Fruit fly (Drosophila melanogaster): Measurements from ENCODE around the gene CG11178.
A peak's percentile ranks its signal among the peaks of the same experiment; 100 is the strongest.

Gene CG11178

DNA sequence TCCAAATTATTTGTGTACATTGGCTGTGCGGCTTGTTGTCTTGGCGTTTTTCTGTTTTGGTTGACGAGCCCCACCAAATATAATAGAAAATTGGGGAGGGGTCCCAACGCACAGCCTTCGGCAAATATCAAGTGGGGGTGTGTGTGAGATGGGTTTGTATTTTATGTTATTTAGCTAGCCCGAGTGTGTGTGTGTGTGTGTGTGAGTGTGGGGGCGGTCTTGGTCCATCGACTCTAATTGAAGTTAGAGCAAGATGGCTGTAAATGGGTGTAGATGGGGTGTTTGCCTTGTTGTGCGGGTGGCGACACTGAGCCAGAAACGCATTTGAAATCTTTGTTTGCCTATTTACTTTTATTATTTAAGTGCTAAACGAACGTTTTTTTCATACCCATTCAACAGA lies 27.1 kb downstream of the CG11178 start:
- TF ChIP-seq CTCF (optimal IDR thresholded peaks at IDR 0.05) (no peak), CG8478 (optimal IDR thresholded peaks at IDR 0.05) (no peak)

DNA sequence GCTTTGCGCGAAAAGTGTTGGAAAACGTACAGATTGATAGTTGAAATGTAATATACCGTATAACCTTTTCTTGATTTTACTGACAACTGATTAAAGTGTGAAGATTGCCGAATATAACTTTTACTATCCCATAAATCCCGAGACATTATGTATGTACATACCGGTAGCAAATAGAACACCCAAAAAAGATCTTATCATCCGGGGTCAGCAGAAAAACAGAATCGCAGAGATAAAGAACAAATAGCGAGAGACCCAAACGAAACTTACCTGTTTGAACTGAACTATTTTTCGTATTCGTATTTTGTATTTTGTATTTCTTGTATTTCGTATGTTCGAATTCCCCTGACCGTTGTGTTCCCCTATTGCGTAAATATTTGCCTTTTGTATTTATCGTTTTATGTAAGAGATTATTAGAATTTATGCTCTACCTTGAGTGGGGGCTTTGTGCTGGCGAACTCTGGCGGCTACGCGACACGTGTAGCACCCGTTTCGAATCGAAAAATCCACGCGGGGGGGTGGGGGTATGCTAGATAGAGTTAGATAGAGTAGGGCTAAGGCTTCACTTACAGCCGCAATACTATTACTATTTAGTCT lies 27.9 kb downstream of the CG11178 start:
- no peak for TF ChIP-seq CTCF (optimal IDR thresholded peaks at IDR 0.05)
- TF ChIP-seq CG8478 (optimal IDR thresholded peaks at IDR 0.05) = no peak

DNA sequence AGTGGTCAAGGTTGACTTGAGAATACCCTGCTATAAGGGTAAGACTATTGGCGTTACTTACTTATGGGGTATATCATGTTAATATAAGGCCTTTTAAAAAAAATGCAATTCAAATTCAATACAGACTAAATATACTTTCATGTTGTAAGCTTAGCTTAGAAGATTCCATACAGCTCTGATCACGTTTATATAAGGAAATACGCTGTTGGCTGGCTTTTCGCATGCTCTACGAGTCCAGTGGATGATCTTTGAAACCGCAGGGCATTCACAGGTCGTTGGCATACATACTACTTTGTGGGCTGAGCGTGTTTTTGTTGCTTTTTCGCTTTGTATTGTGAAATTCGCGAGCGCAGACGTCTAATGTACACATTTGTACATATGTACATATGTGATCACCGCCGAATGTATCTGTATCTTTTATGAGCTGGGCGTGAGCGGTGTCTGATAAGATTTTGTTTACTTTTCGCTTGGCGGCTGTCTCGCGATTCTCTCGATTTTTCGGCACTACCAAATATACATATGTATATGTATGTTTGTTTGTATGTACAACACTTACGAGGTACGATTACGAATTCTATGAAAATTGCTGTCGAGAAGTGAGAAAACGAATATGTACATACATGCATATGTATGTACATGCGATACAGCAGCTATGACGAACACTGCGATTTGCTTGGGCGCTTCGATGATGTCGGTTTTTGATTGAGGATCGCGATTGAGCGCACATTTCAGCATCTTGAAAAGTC lies 28.9 kb downstream of the CG11178 start:
- TF ChIP-seq CG8478 (optimal IDR thresholded peaks at IDR 0.05) (no peak), CTCF (optimal IDR thresholded peaks at IDR 0.05) (no peak)

DNA sequence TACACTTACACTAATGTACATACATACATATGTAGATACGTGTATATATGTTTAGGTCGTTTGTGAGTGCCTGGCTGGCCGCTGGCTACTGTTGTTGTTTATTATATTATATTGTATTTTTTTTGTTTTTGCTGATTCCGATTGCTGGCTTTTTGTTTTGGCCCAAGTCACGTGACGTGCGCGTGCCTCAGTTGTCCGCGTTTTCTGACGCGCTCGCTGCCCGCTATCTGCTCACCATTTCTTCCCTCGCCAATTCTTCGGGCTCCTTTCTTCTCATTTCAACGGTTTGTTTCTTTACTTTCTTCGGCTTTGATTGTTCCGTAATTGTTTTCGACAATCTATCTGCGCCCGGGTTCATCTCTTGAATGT lies 29.5 kb downstream of the CG11178 start:
- TF ChIP-seq CTCF (optimal IDR thresholded peaks at IDR 0.05) = no peak
- TF ChIP-seq CG8478 (optimal IDR thresholded peaks at IDR 0.05) = no peak

DNA sequence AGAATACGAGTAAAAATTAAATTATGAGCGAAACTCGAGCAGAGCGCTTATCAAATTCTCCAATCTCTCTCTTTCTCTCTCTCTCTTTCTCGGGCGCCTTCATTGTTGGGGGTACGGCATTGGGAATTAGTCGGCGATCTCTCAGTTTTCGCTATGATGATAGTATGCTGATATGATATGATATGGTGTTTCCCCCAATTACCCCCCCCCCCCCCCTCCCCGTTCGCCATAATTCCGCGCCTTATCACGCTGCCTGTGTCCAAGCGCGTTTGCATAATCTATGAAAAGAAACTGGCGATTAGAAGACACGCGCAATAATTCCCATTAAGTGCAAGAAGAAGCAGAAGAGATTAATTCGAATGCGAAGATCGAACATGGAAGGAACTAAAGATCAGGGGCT lies 31.3 kb downstream of the CG11178 start:
- TF ChIP-seq CG8478 (optimal IDR thresholded peaks at IDR 0.05) = no peak
- TF ChIP-seq CTCF (optimal IDR thresholded peaks at IDR 0.05) = no peak

DNA sequence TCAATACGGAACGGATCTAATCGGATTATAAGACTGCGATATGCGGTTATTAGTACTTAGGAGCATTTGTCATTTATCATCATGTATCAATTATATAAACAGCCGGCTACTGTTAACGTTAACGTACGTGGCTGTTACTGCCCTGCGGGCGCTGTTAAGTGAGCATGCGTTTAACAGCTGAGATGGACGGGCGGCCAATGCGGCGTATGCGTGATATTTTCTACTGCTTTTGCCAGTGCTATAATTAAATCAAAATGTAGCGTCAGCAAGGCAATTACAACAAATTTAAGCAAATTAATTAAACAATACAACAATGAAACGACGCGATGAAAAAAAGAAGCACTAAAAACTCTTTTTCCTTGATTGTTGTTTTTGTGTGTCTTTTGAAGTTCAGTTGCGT lies 32.1 kb downstream of the CG11178 start:
- TF ChIP-seq CTCF (optimal IDR thresholded peaks at IDR 0.05) (no peak), CG8478 (optimal IDR thresholded peaks at IDR 0.05) (no peak)

DNA sequence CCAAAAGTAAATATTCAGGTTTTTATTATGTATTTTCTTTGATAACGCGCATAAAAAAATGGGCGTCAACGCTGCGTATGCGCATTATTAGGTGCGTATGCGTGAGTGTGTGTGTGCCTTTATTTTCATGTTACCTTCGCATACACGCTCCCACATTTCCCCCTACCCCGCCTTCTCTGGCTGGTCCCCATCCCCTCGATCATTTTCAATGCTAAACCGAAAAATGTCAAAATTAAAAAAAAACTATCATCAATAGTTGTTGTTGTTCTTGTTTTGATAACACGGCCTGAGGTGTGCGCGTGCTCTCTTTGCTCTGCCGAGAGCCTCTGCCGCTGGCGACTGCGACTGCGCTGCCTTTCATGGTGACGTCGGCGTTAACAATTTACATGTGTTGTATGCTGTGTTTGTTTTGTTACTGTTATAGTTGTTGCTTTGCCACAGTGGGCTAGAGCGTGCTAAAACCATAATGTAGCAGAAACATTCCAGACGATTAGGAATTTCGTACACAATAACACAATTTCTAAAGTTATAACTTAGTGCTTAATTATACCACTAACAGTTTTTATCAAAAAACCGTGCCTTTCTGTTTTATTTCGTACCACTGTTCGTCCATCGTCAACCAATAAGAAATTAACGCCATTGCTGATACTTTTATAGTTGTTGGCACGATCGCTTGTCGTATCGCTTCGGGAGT lies 34.7 kb downstream of the CG11178 start:
- TF ChIP-seq CTCF (optimal IDR thresholded peaks at IDR 0.05) (no peak), CG8478 (optimal IDR thresholded peaks at IDR 0.05) (no peak)

DNA sequence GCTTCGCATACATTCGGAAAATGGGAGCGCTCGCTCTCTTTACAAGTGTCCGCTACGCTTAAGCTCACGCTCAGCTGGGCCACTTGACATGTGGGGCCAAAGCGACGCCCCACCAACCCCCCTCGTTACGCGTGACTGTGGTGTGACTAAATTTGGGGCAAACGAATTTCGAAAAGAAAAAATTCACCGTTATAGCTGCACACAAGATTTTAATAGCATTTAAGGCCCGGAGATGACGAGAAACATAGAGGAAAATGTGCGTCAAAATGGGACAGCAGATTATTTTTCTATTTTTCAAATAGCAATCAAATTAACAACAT lies 35.2 kb downstream of the CG11178 start:
- TF ChIP-seq CG8478 (optimal IDR thresholded peaks at IDR 0.05) = no peak

DNA sequence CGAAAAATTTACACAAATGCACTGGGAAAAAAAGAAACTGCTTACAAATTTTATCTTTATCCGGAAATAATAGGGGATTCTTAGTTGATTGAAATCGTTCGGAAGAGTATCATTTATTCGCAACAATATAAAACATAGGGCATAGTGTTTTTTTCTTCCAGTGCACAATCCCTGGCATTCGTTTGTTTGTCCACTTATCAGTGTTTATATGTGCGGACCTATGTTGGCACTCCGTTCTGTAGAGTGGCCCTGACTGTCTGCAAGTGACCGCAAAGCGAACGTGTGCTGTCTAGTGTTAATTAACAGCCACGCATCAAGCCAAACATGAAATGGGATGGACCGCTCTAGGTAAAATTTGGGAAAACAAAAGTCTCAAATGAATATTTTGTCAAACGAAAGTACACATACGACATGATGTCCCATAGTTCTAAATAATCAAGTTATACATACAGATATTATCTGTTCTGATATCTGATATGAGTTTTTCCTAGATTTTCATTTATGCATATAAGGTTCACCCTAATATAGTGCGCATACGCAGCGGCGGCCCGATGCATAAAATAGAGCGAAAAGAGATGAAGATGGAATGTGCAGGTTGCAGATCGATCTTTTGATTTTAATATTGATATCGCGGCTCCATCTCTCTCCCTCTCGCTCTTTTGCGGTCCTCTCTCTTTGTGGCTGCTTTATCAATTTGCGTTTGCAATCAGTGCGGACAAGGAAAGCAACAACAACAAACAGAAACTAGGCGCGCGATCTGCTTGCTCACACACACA lies 35.8 kb downstream of the CG11178 start:
- TF ChIP-seq CTCF (optimal IDR thresholded peaks at IDR 0.05) (no peak), CG8478 (optimal IDR thresholded peaks at IDR 0.05) (no peak)

DNA sequence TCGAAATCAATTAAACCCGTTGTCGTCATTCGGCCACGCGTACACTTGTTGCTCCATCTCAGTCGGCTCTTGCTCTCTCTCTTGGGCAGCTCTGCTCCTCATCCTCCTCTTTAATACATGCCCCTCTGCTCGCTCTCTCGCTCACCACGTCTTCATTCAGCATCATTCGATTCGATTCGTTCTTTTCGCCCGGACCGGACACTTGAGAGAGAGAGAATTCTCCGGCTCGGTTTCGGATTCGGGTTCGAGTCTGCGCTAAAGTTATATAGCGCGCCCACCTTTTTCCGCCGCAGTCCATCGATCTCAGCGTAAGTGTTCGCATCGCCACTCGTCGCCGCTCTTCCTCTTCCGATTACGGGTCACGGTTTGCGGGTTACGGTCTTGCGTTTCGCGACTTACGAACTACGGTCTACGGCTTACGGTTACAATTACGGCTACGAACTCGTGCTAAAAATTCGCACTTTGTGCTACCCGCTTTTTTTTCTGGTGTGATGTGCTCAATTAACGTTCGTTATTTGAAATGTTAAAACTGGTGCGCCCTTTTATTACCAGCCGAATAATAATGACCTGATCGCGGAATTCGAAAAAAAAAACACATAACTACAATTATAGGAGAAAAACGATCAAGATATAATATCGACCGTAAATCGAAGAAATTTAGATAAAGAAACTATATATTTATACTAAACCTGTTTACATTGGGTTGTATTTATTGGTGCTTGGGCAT lies 36.6 kb downstream of the CG11178 start:
- no peak for TF ChIP-seq CG8478 (optimal IDR thresholded peaks at IDR 0.05)
- TF ChIP-seq CTCF (optimal IDR thresholded peaks at IDR 0.05) = peak in 1 of 2 experiments; percentile 2

DNA sequence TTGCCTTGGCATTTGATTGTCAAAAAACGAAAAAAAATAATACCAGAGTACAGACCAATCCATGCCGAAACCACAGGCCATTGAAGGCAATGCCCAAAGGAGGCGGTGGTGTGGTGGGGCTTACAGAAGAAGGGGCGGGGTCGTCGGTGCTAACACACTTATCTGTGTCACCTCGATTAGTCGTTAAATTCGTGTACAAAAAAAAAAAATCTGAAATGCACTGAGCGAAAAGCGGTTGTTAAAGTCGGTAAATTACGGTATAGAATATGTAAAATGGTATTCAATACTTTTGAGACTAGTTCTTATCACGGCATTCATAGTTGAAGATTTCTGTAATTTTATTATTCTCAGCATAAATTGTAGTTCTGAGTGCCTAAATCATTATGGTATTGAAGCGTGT lies 38.5 kb downstream of the CG11178 start:
- TF ChIP-seq CG8478 (optimal IDR thresholded peaks at IDR 0.05) = no peak
- no peak for TF ChIP-seq CTCF (optimal IDR thresholded peaks at IDR 0.05)

DNA sequence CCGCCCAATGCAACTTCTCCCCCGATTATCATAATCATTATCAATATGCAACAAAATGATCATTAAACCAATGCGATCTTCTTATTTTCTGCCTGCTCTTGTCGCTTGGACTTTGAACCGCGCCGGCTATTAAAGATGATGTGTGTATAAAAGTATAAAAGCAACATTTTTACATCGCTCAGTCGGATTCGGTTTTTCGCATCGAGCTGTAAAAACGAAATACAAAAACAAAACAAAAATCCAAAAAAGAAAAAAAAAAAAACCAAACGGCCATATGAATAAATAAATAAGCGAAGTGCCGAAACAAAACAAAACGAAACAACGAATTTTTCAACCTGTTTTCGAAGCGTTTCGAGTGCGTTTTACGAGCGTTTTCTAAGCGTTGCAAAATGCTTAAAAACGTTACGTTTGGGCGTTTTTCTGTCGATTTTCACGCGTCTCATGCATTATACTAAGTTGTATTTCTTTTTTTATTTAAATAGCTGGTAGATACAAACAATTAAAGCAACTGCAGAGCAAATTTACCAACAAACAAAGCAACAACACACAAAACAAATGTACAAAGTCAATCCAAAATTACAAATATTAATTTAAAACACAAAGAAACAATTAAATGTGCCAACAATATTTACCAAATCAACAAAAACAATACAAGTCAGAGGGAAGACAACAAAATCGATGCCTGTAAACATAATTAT lies 39.4 kb downstream of the CG11178 start:
- TF ChIP-seq CG8478 (optimal IDR thresholded peaks at IDR 0.05) = no peak
- TF ChIP-seq CTCF (optimal IDR thresholded peaks at IDR 0.05) = no peak

DNA sequence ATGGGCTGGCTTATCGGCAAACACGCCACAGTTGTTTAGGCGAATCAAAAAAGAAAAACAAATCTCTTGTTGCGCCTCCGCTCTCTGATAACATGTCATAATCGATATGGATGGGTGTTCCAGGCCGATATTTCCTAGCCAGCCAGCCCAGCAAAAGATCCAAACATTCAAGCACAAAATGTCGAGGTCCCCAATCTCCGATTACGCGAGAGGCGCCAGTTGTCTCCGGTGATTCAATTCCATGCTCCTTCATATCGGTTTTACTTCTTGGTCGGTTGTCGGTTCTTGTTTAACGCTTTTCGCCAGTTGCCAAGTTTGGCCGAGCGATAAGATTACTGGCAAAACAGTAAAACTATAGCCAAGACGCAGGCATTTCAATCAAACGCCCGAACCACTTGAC lies 40.7 kb downstream of the CG11178 start:
- TF ChIP-seq CTCF (optimal IDR thresholded peaks at IDR 0.05) (no peak), CG8478 (optimal IDR thresholded peaks at IDR 0.05) (no peak)

DNA sequence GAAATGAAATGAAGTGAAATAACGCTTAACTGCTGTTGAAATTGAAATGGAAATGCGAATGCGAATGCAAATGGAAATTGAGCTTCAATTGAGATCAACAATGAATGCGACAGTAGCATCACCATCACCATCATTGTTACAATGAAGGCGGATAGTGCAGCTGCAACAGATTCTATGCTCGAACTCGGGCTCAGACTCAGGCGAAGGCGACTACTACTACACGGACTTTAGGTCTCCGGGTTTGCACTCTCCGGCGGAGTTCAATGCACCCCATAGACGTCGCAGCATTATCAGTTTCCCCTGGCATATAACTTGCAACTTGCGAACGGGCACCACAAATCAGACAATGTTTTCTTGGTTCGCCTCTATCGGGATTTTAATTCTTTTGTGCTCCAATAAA lies 43.3 kb downstream of the CG11178 start:
- TF ChIP-seq CG8478 (optimal IDR thresholded peaks at IDR 0.05) (no peak), CTCF (optimal IDR thresholded peaks at IDR 0.05) (no peak)

All from S2 (cell line).